Worm (Caenorhabditis elegans) whole organism, mixed stage, embryonic: ENCODE results near the gene W09H1.1.

ENCODE experiments used
- lin-13 ChIP-seq: fragments of 150-350 bp; optimal IDR thresholded peaks from 2 replicates; lab custom pipeline; 2014; ENCODE audit warnings: missing biosample characterization, missing genetic modification characterization
- lsy-2 ChIP-seq: fragments of 150-350 bp; optimal IDR thresholded peaks from 2 replicates; lab custom pipeline; 2014; ENCODE audit warnings: missing biosample characterization, missing genetic modification characterization
- mep-1 ChIP-seq: fragments of 150-350 bp; optimal IDR thresholded peaks from 2 replicates; lab custom pipeline; 2017; ENCODE audit warnings: missing biosample characterization, missing genetic modification reagents, missing genetic modification characterization, inconsistent platforms
- nhr-28 ChIP-seq: fragments of 150-350 bp; optimal IDR thresholded peaks from 2 replicates; lab custom pipeline; 2014; ENCODE audit warnings: missing biosample characterization, missing genetic modification characterization
- snpc-4 ChIP-seq: fragments of 150-350 bp; optimal IDR thresholded peaks from 2 replicates; lab custom pipeline; 2014; ENCODE audit warnings: missing biosample characterization, missing genetic modification characterization
- sptf-1 ChIP-seq: sonication (generic microtip); optimal IDR thresholded peaks from 2 replicates; lab custom pipeline; 2017; ENCODE audit warnings: mild to moderate bottlenecking, missing genetic modification characterization, moderate library complexity, missing compliant biosample characterization
- unc-62 ChIP-seq: fragments of 150-350 bp; optimal IDR thresholded peaks from 2 replicates; lab custom pipeline; 2014; ENCODE audit warnings: missing biosample characterization, missing genetic modification reagents, missing genetic modification characterization

DNA sequence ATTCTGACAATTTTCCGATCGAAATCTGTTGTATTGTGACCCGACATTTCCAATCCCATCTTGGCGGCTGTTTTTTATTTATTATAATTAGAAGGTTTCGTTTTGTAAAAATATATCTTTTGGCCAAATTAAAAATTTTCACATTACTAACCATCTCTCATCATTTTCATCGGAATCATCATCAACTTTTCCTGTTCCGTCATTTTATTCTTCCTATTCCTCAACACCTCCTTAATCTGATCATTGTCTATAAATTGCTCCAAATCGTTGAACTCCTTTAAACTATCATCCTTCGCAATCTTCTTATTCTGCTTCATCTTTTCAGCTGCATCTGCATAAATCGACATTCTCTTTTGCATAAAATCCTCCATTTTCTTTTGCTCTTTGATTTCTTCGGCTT lies 39.0 kb downstream of the W09H1.1 start:
- TF ChIP-seq lsy-2 (tag; lab: Kevin White, UChicago), result no peak
- no peak for TF ChIP-seq sptf-1 (tag; lab: Kevin White, UChicago)
- TF ChIP-seq snpc-4 (tag; lab: Kevin White, UChicago), result no peak
- no peak for TF ChIP-seq nhr-28 (tag; lab: Kevin White, UChicago)
- no peak for TF ChIP-seq mep-1 (tag; lab: Kevin White, UChicago)
- TF ChIP-seq lin-13 (tag; lab: Kevin White, UChicago), result no peak
- TF ChIP-seq unc-62 (GFP tag; lab: Kevin White, UChicago), result no peak
